Worm (Caenorhabditis elegans) whole organism, late embryonic: ENCODE results near the gene cyp-14A2.

Experiments used
- F13H6.1 ChIP-seq: sonication (generic microtip); optimal IDR thresholded peaks from 2 replicates; lab custom pipeline; 2016; ENCODE audit warnings: missing genetic modification characterization, missing compliant biosample characterization
- ama-1 ChIP-seq: fragments of 150-350 bp; optimal IDR thresholded peaks from 2 replicates; lab custom pipeline; 2014
- sdc-2 ChIP-seq: sonication (generic microtip); optimal IDR thresholded peaks from 2 replicates; lab custom pipeline; 2016; ENCODE audit warnings: missing genotype, missing genetic modification characterization, missing compliant biosample characterization

DNA sequence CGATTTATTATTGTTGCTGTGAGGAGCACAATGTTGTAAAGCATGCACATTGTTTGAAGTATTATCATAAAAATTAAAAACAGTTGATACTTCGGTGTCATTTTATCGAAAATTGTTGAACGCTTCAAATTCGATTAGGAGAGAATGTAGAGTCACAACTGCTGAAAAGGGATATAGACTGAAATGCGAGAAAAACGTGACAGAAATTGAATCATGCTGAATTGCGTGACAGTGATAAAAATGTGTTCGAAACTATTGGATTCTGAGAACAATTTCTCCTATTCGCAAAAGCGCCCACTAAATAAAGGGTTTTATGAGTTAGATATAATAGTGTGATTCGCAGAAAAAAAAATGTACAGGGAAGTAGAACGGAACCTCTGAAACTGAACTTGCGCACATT is 39.3 kb upstream of the cyp-14A2 start, which contains the start of gene srxa-8:
- TF ChIP-seq sdc-2 (tag; lab: Kevin White, UChicago) (no peak), F13H6.1 (tag; lab: Kevin White, UChicago) (no peak), ama-1 (lab: Kevin White, UChicago) (no peak)
